Fruit fly (Drosophila melanogaster) whole organism, adult: ENCODE data around the gene CG46307.

ENCODE experiments used
- CG12768 ChIP-seq: fragments of 200-800 bp; sonication (Bioruptor generic); optimal IDR thresholded peaks from 2 replicates; lab custom pipeline; 2017; ENCODE audit warnings: missing biosample characterization, missing genetic modification characterization, mild to moderate bottlenecking, moderate library complexity, missing genetic modification reagents
- kay ChIP-seq: fragments of 200-800 bp; sonication (Bioruptor generic); peaks from one replicate; lab custom pipeline; 2016; ENCODE audit warnings: missing biosample characterization, missing genetic modification characterization, borderline replicate concordance
- pad ChIP-seq: fragments of 200-800 bp; sonication (Bioruptor generic); optimal IDR thresholded peaks from 3 replicates; lab custom pipeline; 2017; ENCODE audit warnings: missing biosample characterization, missing genetic modification characterization, mild to moderate bottlenecking, moderate library complexity, missing genetic modification reagents

DNA sequence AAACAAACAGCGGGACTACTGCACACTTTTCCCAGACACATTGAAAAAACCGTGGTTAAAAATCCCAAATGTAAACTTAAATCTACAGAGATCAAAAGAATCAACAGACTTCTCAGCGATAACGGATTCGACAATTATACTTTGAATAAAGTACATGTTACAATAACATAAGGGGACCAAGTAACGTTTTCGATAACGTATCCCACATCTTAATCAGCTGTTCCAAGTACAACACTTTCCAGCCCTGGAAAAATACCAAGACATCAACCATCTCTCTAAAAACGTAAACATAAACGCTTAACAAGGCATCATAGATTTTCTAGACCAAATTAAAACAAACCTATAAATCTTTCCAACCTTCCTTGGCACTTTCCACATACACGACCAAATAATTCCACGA lies 49.5 kb downstream of the CG46307 start:
- TF ChIP-seq pad (GFP tag; lab: Kevin White, UChicago) (no peak), kay (no peak), CG12768 (no peak)
